Worm (Caenorhabditis elegans) whole organism, late embryonic: ENCODE results near the gene M02D8.3.

ENCODE experiments used
- hlh-13 ChIP-seq: fragments of 200-800 bp; sonication (Bioruptor generic); optimal IDR thresholded peaks from 2 replicates; lab custom pipeline; 2018; ENCODE audit warnings: mild to moderate bottlenecking, missing genetic modification characterization, missing compliant biosample characterization
- pha-4 ChIP-seq: fragments of 150-350 bp; optimal IDR thresholded peaks from 2 replicates; lab custom pipeline; 2018; ENCODE audit warnings: missing biosample characterization, missing genetic modification reagents, missing genetic modification characterization
- rnt-1 ChIP-seq: sonication (generic microtip); optimal IDR thresholded peaks from 2 replicates; lab custom pipeline; 2016; ENCODE audit warnings: missing genetic modification characterization, missing compliant biosample characterization

- TF ChIP-seq hlh-13 (GFP tag; lab: Kevin White, UChicago) (no peak), pha-4 (tag; lab: Kevin White, UChicago) (no peak), rnt-1 (tag; lab: Kevin White, UChicago) (no peak)
Measured at ce11 chrX:8750209-8750608, 13.4 kb upstream of the M02D8.3 start.
